Worm (Caenorhabditis elegans) whole organism, early embryonic: ENCODE results near the gene ddn-1.

Experiments used
- aly-1 ChIP-seq: sonication (generic microtip); optimal IDR thresholded peaks from 2 replicates; lab custom pipeline; 2016; ENCODE audit warnings: missing genetic modification characterization, missing compliant biosample characterization
- ceh-36 ChIP-seq: sonication (generic microtip); optimal IDR thresholded peaks from 2 replicates; lab custom pipeline; 2016; ENCODE audit warnings: missing genetic modification characterization, inconsistent platforms, missing compliant biosample characterization
- ets-7 ChIP-seq: sonication (generic microtip); optimal IDR thresholded peaks from 2 replicates; lab custom pipeline; 2016; ENCODE audit warnings: missing genotype, missing genetic modification characterization, missing compliant biosample characterization
- tra-4 ChIP-seq: sonication (generic microtip); optimal IDR thresholded peaks from 2 replicates; lab custom pipeline; 2017; ENCODE audit warnings: missing genetic modification characterization, missing compliant biosample characterization

- no peak for TF ChIP-seq aly-1 (tag; lab: Kevin White, UChicago)
- TF ChIP-seq ets-7: no peak
- TF ChIP-seq tra-4: no peak
- no peak for TF ChIP-seq ceh-36 (tag; lab: Kevin White, UChicago)
Measured at ce11 chrV:8732934-8733333, 27.4 kb downstream of the ddn-1 start, which contains the start of gene ZC196.4.
